Fruit fly (Drosophila melanogaster): ENCODE data around the gene Spag1.

- TF ChIP-seq CG14711 (tag; optimal IDR thresholded peaks at IDR 0.05) (no peak), kay (GFP tag; ENCODE audit: borderline replicate concordance) (no peak), Crg-1 (GFP tag; optimal IDR thresholded peaks at IDR 0.05) (no peak), ovo (GFP tag; optimal IDR thresholded peaks at IDR 0.05) (no peak), CG5204 (GFP tag; optimal IDR thresholded peaks at IDR 0.05) (no peak)
These were observed 18.8 kb downstream of the Spag1 start, which contains the start of gene Gr97a for dm6 chr3R:26966385-26966784.
